Fruit fly (Drosophila melanogaster) S2 (cell line): ENCODE data around the gene CG32983.

Experiments
- CG8478 ChIP-seq: fragments of >200 bp; optimal IDR thresholded peaks from 2 replicates; lab custom pipeline; 2018
- CTCF ChIP-seq, 2 experiments: fragments of >200 bp; optimal IDR thresholded peaks; 2 replicates each; lab custom pipeline; 2018

dm6 chr2L:8840717-8841116, 24.9 kb upstream of the CG32983 start:
- no peak for TF ChIP-seq CTCF (optimal IDR thresholded peaks at IDR 0.05; lab: Kevin White, UChicago)
- TF ChIP-seq CG8478 (lab: Kevin White, UChicago) = no peak
